Worm (Caenorhabditis elegans) whole organism, early embryonic: ENCODE data around the gene fbxa-50.

ENCODE experiments used
- B0310.2 ChIP-seq: sonication (generic microtip); optimal IDR thresholded peaks from 2 replicates; lab custom pipeline; 2016; ENCODE audit warnings: mild to moderate bottlenecking, missing genetic modification characterization, missing compliant biosample characterization
- F13C5.2 ChIP-seq: sonication (generic microtip); optimal IDR thresholded peaks from 2 replicates; lab custom pipeline; 2017; ENCODE audit warnings: mild to moderate bottlenecking, missing genetic modification characterization, inconsistent platforms, missing compliant biosample characterization
- aly-1 ChIP-seq: sonication (generic microtip); optimal IDR thresholded peaks from 2 replicates; lab custom pipeline; 2016; ENCODE audit warnings: missing genetic modification characterization, missing compliant biosample characterization
- ama-1 ChIP-seq: fragments of 150-350 bp; optimal IDR thresholded peaks from 2 replicates; lab custom pipeline; 2014
- ceh-13 ChIP-seq: fragments of 200-800 bp; sonication (Bioruptor generic); optimal IDR thresholded peaks from 2 replicates; lab custom pipeline; 2018; ENCODE audit warnings: mild to moderate bottlenecking, missing genetic modification characterization, missing compliant biosample characterization
- ceh-36 ChIP-seq: sonication (generic microtip); optimal IDR thresholded peaks from 2 replicates; lab custom pipeline; 2016; ENCODE audit warnings: missing genetic modification characterization, inconsistent platforms, missing compliant biosample characterization
- ets-7 ChIP-seq: sonication (generic microtip); optimal IDR thresholded peaks from 2 replicates; lab custom pipeline; 2016; ENCODE audit warnings: missing genotype, missing genetic modification characterization, missing compliant biosample characterization
- flt-1 ChIP-seq: fragments of 200-800 bp; sonication (Bioruptor generic); IDR thresholded peaks from 2 replicates; pipeline ENCODE4 v1.3.6; 2022; ENCODE audit warnings: missing genetic modification characterization, missing compliant biosample characterization
- hmbx-1 ChIP-seq: sonication (generic microtip); optimal IDR thresholded peaks from 2 replicates; lab custom pipeline; 2016; ENCODE audit warnings: mild to moderate bottlenecking, missing genetic modification characterization, missing compliant biosample characterization
- hmg-4 ChIP-seq: fragments of 200-800 bp; sonication (Bioruptor generic); optimal IDR thresholded peaks from 2 replicates; lab custom pipeline; 2018; ENCODE audit warnings: mild to moderate bottlenecking, missing genetic modification characterization, missing compliant biosample characterization
- hnd-1 ChIP-seq: sonication (generic microtip); optimal IDR thresholded peaks from 2 replicates; lab custom pipeline; 2016; ENCODE audit warnings: missing genetic modification characterization, missing compliant biosample characterization
- pes-1 ChIP-seq: fragments of 200-800 bp; sonication (Bioruptor generic); IDR thresholded peaks from 2 replicates; pipeline ENCODE4 v1.3.6; 2022; ENCODE audit warnings: missing genetic modification reagents, missing genetic modification characterization, missing compliant biosample characterization
- scrt-1 ChIP-seq: fragments of 200-800 bp; sonication (Bioruptor generic); IDR thresholded peaks from 2 replicates; pipeline ENCODE4 v1.3.6; 2022; ENCODE audit warnings: missing genetic modification characterization, missing compliant biosample characterization
- sea-1 ChIP-seq: fragments of 200-800 bp; sonication (Bioruptor generic); conservative IDR thresholded peaks from 2 replicates; pipeline ENCODE4 v1.3.6; 2022; ENCODE audit warnings: missing genetic modification characterization, missing compliant biosample characterization
- tbx-11 ChIP-seq: fragments of 200-800 bp; sonication (Bioruptor generic); IDR thresholded peaks from 2 replicates; pipeline ENCODE4 v1.3.6; 2022; ENCODE audit warnings: missing genetic modification characterization, missing compliant biosample characterization
- tbx-37 ChIP-seq: fragments of 200-800 bp; sonication (Bioruptor generic); conservative IDR thresholded peaks from 2 replicates; pipeline ENCODE4 v1.3.6; 2022; ENCODE audit warnings: missing genetic modification reagents, missing genetic modification characterization, missing compliant biosample characterization
- tra-4 ChIP-seq: sonication (generic microtip); optimal IDR thresholded peaks from 2 replicates; lab custom pipeline; 2017; ENCODE audit warnings: missing genetic modification characterization, missing compliant biosample characterization

Gene fbxa-50

ce11 chrIII:1303414-1303813, 15.1 kb upstream of the fbxa-50 start, which contains the start of gene fbxa-75:
Gene fbxa-75 (plus strand): TSS chrIII:1303714.
- no peak for TF ChIP-seq ama-1 (lab: Kevin White, UChicago)
- TF ChIP-seq pes-1 (GFP tag; lab: Robert Waterston, UW): no peak
- TF ChIP-seq F13C5.2 (tag; lab: Kevin White, UChicago): no peak
- TF ChIP-seq B0310.2 (tag; lab: Kevin White, UChicago): no peak
- TF ChIP-seq scrt-1 (GFP tag; lab: Robert Waterston, UW): no peak

- TF ChIP-seq tbx-11 (GFP tag; lab: Robert Waterston, UW) (no peak), ceh-36 (tag; lab: Kevin White, UChicago) (no peak), ceh-13 (GFP tag; lab: Kevin White, UChicago) (no peak), aly-1 (tag; lab: Kevin White, UChicago) (no peak), hmg-4 (GFP tag; lab: Kevin White, UChicago) (no peak), ets-7 (tag; lab: Kevin White, UChicago) (no peak)
These were observed 9.3 kb upstream of the fbxa-50 start, which contains the start of gene fbxa-28 for ce11 chrIII:1297604-1298003. Gene fbxa-28 (plus strand): TSS chrIII:1297904.

- TF ChIP-seq sea-1 (no peak), tbx-11 (GFP tag; lab: Robert Waterston, UW) (no peak), hmbx-1 (no peak), B0310.2 (tag; lab: Kevin White, UChicago) (no peak), ceh-36 (tag; lab: Kevin White, UChicago) (no peak), ets-7 (tag; lab: Kevin White, UChicago) (no peak), hnd-1 (tag; lab: Kevin White, UChicago) (no peak), ceh-13 (GFP tag; lab: Kevin White, UChicago) (no peak), scrt-1 (GFP tag; lab: Robert Waterston, UW) (no peak), hmg-4 (GFP tag; lab: Kevin White, UChicago) (no peak), tra-4 (tag; lab: Kevin White, UChicago) (no peak), aly-1 (tag; lab: Kevin White, UChicago) (no peak), F13C5.2 (tag; lab: Kevin White, UChicago) (no peak), pes-1 (GFP tag; lab: Robert Waterston, UW) (no peak), ama-1 (lab: Kevin White, UChicago) (no peak), flt-1 (GFP tag; lab: Robert Waterston, UW) (no peak)
These were observed 6.9 kb upstream of the fbxa-50 start, which contains the start of gene fbxa-35 for ce11 chrIII:1295149-1295716. Gene fbxa-35 (plus strand): TSS chrIII:1295666.

DNA sequence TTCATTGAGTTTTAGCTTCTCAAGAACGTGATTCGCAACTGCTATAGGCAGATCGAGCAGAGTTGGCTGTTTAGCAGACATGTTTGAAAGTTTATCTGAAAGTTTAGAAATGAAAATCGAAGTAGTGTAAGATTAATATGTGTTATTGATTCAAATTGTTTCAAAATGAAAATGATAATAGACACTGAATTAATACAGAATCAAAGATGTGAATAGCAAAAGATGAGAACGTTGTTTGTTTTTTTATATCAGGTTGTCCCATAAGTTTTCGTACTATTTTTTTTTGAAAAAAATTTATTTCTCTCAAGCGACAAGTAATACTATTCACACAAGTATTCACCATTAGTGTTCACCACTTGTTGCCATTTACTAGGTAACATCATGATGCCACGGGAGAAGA, 4.8 kb upstream of the fbxa-50 start, which contains the start of gene fbxa-36:
fbxa-36 (minus strand) TSS at position 101 of the 400 bp plus-strand sequence.
- TF ChIP-seq tbx-37 (GFP tag; lab: Robert Waterston, UW) (no peak), ama-1 (lab: Kevin White, UChicago) (no peak), scrt-1 (GFP tag; lab: Robert Waterston, UW) (no peak), ceh-36 (tag; lab: Kevin White, UChicago) (no peak), tbx-11 (GFP tag; lab: Robert Waterston, UW) (no peak), ets-7 (tag; lab: Kevin White, UChicago) (no peak), pes-1 (GFP tag; lab: Robert Waterston, UW) (no peak), ceh-13 (GFP tag; lab: Kevin White, UChicago) (no peak), flt-1 (GFP tag; lab: Robert Waterston, UW) (no peak)

DNA sequence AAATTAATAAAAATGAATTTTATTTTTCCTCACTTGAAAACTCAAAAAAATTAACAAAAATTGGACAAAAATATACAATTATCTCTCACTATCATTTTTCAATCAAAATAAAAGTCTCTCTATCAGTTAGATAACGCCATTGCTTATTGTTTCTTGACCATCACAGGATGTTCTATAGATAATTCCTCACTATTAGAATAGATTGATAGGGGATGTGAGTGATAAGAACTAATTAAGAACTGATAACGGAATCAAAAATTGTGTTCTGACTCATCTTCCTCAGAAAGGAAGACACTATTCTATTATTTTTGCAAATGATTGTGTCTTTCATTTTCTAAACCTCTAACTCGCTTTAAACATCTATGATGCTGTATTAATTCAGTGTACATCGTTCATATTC, 816 bp upstream of the fbxa-50 start:
- TF ChIP-seq sea-1: no peak
- no peak for TF ChIP-seq B0310.2 (tag; lab: Kevin White, UChicago)
- no peak for TF ChIP-seq pes-1 (GFP tag; lab: Robert Waterston, UW)
- no peak for TF ChIP-seq hmbx-1
- no peak for TF ChIP-seq F13C5.2 (tag; lab: Kevin White, UChicago)
- TF ChIP-seq scrt-1 (GFP tag; lab: Robert Waterston, UW): no peak
- no peak for TF ChIP-seq ets-7 (tag; lab: Kevin White, UChicago)
- no peak for TF ChIP-seq ceh-13 (GFP tag; lab: Kevin White, UChicago)
- TF ChIP-seq ceh-36 (tag; lab: Kevin White, UChicago): no peak

DNA sequence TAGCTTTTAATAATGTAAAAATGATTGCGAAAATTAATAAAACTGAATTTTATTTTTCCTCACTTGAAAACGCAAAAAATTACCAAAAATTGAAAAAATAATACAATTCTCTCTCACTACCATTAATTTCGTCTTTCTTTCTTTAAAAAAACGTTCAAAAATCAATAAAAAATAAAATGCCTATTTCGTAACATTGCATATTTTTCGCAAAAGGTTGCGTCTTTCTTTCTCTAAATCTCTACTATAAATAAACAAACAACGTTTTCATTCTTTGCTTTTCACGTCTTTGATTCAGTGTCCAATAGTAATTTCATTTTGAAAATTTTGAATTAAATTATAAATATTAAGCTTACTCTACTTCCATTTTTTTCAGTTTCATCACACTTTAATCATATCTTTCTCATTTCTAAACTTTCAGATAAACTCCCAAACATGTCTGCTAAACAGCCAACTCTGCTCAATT, 3.7 kb downstream of the fbxa-50 start, which contains the start of gene fbxa-37:
fbxa-37 (plus strand) TSS at position 413 of the 463 bp plus-strand sequence.
- TF ChIP-seq ceh-13 (GFP tag; lab: Kevin White, UChicago): no peak
- TF ChIP-seq sea-1: no peak
- no peak for TF ChIP-seq ama-1 (lab: Kevin White, UChicago)
- TF ChIP-seq hmg-4 (GFP tag; lab: Kevin White, UChicago): no peak
- no peak for TF ChIP-seq hnd-1 (tag; lab: Kevin White, UChicago)
- no peak for TF ChIP-seq B0310.2 (tag; lab: Kevin White, UChicago)
- TF ChIP-seq ceh-36 (tag; lab: Kevin White, UChicago): no peak
- no peak for TF ChIP-seq pes-1 (GFP tag; lab: Robert Waterston, UW)
- TF ChIP-seq tbx-11 (GFP tag; lab: Robert Waterston, UW): no peak
- TF ChIP-seq tbx-37 (GFP tag; lab: Robert Waterston, UW): no peak
- TF ChIP-seq hmbx-1: no peak
- TF ChIP-seq ets-7 (tag; lab: Kevin White, UChicago): no peak

DNA sequence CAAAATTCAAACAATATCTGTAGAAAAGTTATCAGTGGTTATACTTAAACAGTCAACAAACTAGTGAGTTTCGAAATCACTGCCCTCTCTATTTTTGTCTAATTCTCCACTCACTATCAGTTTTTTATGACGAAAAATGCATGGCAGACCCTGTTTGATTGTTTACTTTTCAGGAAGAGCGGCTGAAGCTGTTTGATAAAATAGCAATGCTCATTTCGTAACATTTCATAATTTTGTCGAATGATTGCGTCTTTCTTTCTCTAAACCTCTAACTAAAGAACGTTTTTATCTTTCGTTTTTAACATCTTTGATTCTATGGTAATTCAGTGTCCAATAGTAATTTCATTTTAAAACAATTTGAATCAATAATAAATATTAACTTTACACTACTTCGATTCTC, 9.1 kb downstream of the fbxa-50 start:
- TF ChIP-seq sea-1 (no peak), F13C5.2 (tag; lab: Kevin White, UChicago) (no peak), tbx-11 (GFP tag; lab: Robert Waterston, UW) (no peak), aly-1 (tag; lab: Kevin White, UChicago) (no peak), flt-1 (GFP tag; lab: Robert Waterston, UW) (no peak), scrt-1 (GFP tag; lab: Robert Waterston, UW) (no peak), hnd-1 (tag; lab: Kevin White, UChicago) (no peak), pes-1 (GFP tag; lab: Robert Waterston, UW) (no peak), ceh-13 (GFP tag; lab: Kevin White, UChicago) (no peak), ceh-36 (tag; lab: Kevin White, UChicago) (no peak), ets-7 (tag; lab: Kevin White, UChicago) (no peak), ama-1 (lab: Kevin White, UChicago) (no peak), hmg-4 (GFP tag; lab: Kevin White, UChicago) (no peak), B0310.2 (tag; lab: Kevin White, UChicago) (no peak), tra-4 (tag; lab: Kevin White, UChicago) (no peak), hmbx-1 (no peak)
